Worm (Caenorhabditis elegans) whole organism, early embryonic: ENCODE results near the gene srbc-56.
"Not testable (repeated sequence)": the region's sequence is repeated elsewhere in the genome, so short reads cannot be mapped to it uniquely, and the experiment has no call there.

ENCODE experiments used
- B0310.2 ChIP-seq: sonication (generic microtip); optimal IDR thresholded peaks from 2 replicates; lab custom pipeline; 2016; ENCODE audit warnings: mild to moderate bottlenecking, missing genetic modification characterization, missing compliant biosample characterization
- F13C5.2 ChIP-seq: sonication (generic microtip); optimal IDR thresholded peaks from 2 replicates; lab custom pipeline; 2017; ENCODE audit warnings: mild to moderate bottlenecking, missing genetic modification characterization, inconsistent platforms, missing compliant biosample characterization
- aly-1 ChIP-seq: sonication (generic microtip); optimal IDR thresholded peaks from 2 replicates; lab custom pipeline; 2016; ENCODE audit warnings: missing genetic modification characterization, missing compliant biosample characterization
- ama-1 ChIP-seq: fragments of 150-350 bp; optimal IDR thresholded peaks from 2 replicates; lab custom pipeline; 2014
- ceh-13 ChIP-seq: fragments of 200-800 bp; sonication (Bioruptor generic); optimal IDR thresholded peaks from 2 replicates; lab custom pipeline; 2018; ENCODE audit warnings: mild to moderate bottlenecking, missing genetic modification characterization, missing compliant biosample characterization
- ceh-36 ChIP-seq: sonication (generic microtip); optimal IDR thresholded peaks from 2 replicates; lab custom pipeline; 2016; ENCODE audit warnings: missing genetic modification characterization, inconsistent platforms, missing compliant biosample characterization
- ets-7 ChIP-seq: sonication (generic microtip); optimal IDR thresholded peaks from 2 replicates; lab custom pipeline; 2016; ENCODE audit warnings: missing genotype, missing genetic modification characterization, missing compliant biosample characterization
- flt-1 ChIP-seq: fragments of 200-800 bp; sonication (Bioruptor generic); IDR thresholded peaks from 2 replicates; pipeline ENCODE4 v1.3.6; 2022; ENCODE audit warnings: missing genetic modification characterization, missing compliant biosample characterization
- hmbx-1 ChIP-seq: sonication (generic microtip); optimal IDR thresholded peaks from 2 replicates; lab custom pipeline; 2016; ENCODE audit warnings: mild to moderate bottlenecking, missing genetic modification characterization, missing compliant biosample characterization
- hmg-4 ChIP-seq: fragments of 200-800 bp; sonication (Bioruptor generic); optimal IDR thresholded peaks from 2 replicates; lab custom pipeline; 2018; ENCODE audit warnings: mild to moderate bottlenecking, missing genetic modification characterization, missing compliant biosample characterization
- hnd-1 ChIP-seq: sonication (generic microtip); optimal IDR thresholded peaks from 2 replicates; lab custom pipeline; 2016; ENCODE audit warnings: missing genetic modification characterization, missing compliant biosample characterization
- pes-1 ChIP-seq: fragments of 200-800 bp; sonication (Bioruptor generic); IDR thresholded peaks from 2 replicates; pipeline ENCODE4 v1.3.6; 2022; ENCODE audit warnings: missing genetic modification reagents, missing genetic modification characterization, missing compliant biosample characterization
- scrt-1 ChIP-seq: fragments of 200-800 bp; sonication (Bioruptor generic); IDR thresholded peaks from 2 replicates; pipeline ENCODE4 v1.3.6; 2022; ENCODE audit warnings: missing genetic modification characterization, missing compliant biosample characterization
- sea-1 ChIP-seq: fragments of 200-800 bp; sonication (Bioruptor generic); conservative IDR thresholded peaks from 2 replicates; pipeline ENCODE4 v1.3.6; 2022; ENCODE audit warnings: missing genetic modification characterization, missing compliant biosample characterization
- tbx-11 ChIP-seq: fragments of 200-800 bp; sonication (Bioruptor generic); IDR thresholded peaks from 2 replicates; pipeline ENCODE4 v1.3.6; 2022; ENCODE audit warnings: missing genetic modification characterization, missing compliant biosample characterization
- tbx-37 ChIP-seq: fragments of 200-800 bp; sonication (Bioruptor generic); conservative IDR thresholded peaks from 2 replicates; pipeline ENCODE4 v1.3.6; 2022; ENCODE audit warnings: missing genetic modification reagents, missing genetic modification characterization, missing compliant biosample characterization
- tra-4 ChIP-seq: sonication (generic microtip); optimal IDR thresholded peaks from 2 replicates; lab custom pipeline; 2017; ENCODE audit warnings: missing genetic modification characterization, missing compliant biosample characterization

srbc-56 gene

DNA sequence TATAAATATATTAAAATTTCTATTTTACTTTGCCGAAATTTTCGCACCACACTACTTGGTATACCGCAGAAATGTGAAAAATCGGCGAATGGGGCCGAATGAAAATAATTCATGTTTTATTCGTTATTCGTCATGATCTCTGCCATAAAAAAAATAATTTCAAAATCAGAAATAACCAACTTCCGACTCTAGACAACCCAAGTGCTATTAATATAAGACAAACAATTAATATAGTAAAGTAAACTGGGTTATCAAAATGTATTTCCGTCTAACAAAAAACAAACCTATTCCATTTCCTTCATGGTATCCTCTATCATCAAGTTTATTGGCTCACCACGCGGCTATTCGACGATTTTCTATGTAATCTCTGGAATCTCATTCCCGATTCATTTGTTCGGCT, 34.4 kb upstream of the srbc-56 start, which contains the start of gene srh-293:
TSS of gene srh-293 (plus strand) at position 301 of the 400 bp plus-strand sequence.
- TF ChIP-seq tbx-37 (GFP tag; lab: Robert Waterston, UW) (no peak), tra-4 (no peak), ceh-36 (tag; lab: Kevin White, UChicago) (no peak), ceh-13 (GFP tag; lab: Kevin White, UChicago) (no peak), flt-1 (GFP tag; lab: Robert Waterston, UW) (no peak), B0310.2 (tag; lab: Kevin White, UChicago) (no peak), F13C5.2 (tag; lab: Kevin White, UChicago) (no peak), scrt-1 (GFP tag; lab: Robert Waterston, UW) (no peak), ets-7 (no peak), pes-1 (GFP tag; lab: Robert Waterston, UW) (no peak), aly-1 (no peak)

DNA sequence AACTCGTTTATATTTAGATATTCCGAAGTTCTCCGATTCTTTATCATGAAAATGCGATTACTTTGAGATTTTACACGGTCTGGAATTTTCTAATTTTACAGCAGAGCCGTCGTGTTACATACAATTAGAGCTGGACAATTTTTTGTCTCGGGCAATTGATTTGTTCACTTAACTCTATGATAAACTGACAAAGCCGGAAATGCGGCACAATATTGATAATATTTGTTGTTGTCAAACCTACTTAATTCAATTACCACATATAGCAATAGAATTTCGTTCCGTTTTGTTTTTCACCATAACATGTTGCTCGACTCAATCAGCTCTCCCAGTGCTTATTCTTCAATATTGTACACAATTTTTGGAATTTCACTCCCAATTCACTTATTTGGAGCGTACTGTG, 31.6 kb upstream of the srbc-56 start, which contains the start of gene srh-299:
TSS of gene srh-299 (plus strand) at position 301 of the 400 bp plus-strand sequence.
- TF ChIP-seq ets-7 = no peak
- no peak for TF ChIP-seq pes-1 (GFP tag; lab: Robert Waterston, UW)
- TF ChIP-seq scrt-1 (GFP tag; lab: Robert Waterston, UW) = no peak
- TF ChIP-seq tbx-11 (GFP tag; lab: Robert Waterston, UW) = no peak
- no peak for TF ChIP-seq ceh-36 (tag; lab: Kevin White, UChicago)
- TF ChIP-seq B0310.2 (tag; lab: Kevin White, UChicago) = no peak
- TF ChIP-seq tra-4 = no peak
- no peak for TF ChIP-seq hmg-4

DNA sequence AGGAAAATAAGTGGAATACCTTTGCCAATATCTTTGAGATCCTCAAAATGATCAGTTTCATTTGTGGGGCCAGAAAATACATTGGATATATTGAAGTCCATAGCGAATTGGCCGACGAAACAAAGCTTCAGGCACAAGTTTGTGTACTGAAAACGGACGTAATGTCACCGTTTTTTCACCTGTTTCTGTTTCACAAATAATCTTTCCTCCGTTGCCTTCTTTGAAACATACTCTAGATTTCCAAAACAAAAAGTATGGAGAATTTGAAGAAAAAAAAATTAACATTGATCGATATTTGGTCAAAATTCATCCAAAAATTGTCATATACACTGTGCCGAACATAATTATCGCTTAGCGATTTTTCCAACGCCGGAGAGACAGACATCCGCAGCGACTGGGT, 31.1 kb upstream of the srbc-56 start, which contains the start of gene srz-12:
TSS of gene srz-12 (minus strand) at position 101 of the 400 bp plus-strand sequence.
- no peak for TF ChIP-seq tbx-11 (GFP tag; lab: Robert Waterston, UW)
- TF ChIP-seq hmbx-1 (tag; lab: Kevin White, UChicago) = no peak
- no peak for TF ChIP-seq flt-1 (GFP tag; lab: Robert Waterston, UW)
- TF ChIP-seq hnd-1 (tag; lab: Kevin White, UChicago) = no peak
- TF ChIP-seq B0310.2 (tag; lab: Kevin White, UChicago) = no peak
- no peak for TF ChIP-seq ama-1
- TF ChIP-seq scrt-1 (GFP tag; lab: Robert Waterston, UW) = no peak
- TF ChIP-seq tbx-37 (GFP tag; lab: Robert Waterston, UW) = no peak
- TF ChIP-seq sea-1 (GFP tag; lab: Robert Waterston, UW) = no peak

DNA sequence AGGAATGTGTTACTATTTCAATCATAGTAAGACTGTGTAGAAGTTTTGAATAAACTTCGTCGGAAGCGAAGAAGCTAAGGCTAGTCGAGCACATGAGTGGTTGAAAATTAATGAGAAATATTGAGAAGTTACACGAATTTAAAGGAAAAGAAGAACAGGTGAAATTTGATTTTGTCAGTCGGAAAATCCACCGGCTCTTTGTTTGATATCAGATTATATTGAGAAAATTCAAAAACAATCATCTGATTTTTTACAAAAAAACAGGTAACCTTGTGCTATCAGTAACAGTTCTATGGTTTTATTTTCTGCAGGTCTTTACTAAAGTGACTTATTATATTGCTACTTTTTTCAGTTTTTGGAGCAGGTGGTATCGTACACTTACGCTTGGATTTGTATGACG, 26.8 kb upstream of the srbc-56 start, which contains the start of gene srh-148:
TSS of gene srh-148 (minus strand) at position 101 of the 400 bp plus-strand sequence.
- no peak for TF ChIP-seq B0310.2 (tag; lab: Kevin White, UChicago)
- TF ChIP-seq tra-4 = no peak
- TF ChIP-seq scrt-1 (GFP tag; lab: Robert Waterston, UW) = no peak
- no peak for TF ChIP-seq pes-1 (GFP tag; lab: Robert Waterston, UW)

DNA sequence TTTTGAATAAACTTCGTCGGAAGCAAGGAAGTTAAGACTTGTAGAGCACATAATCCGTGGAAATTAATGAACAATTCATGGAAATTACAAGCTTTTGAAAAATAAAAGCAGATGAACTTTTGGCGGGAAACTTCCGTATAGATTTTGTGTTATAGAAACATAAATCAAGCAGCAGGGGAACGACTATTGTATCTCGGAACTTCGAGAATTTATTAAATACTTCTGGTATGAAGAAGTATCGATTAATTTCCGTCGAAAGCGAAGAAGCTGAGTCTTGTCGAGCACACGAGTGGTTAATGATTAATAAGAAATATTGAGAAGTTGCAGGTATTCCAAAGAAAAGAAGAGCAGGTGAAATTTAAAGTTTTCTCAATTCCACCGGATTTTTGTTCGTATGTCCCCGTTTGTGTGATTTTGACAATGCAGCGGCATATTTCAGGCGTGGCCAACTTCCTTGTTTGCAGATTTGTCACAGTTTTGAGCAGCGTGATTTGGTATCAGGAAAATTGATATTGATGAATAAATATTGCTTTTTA, 18.9 kb upstream of the srbc-56 start, which contains the start of gene srh-147:
TSS of gene srh-147 (minus strand) at position 51 of the 536 bp plus-strand sequence.
- not testable (repeated sequence) for TF ChIP-seq tbx-37 (GFP tag; lab: Robert Waterston, UW); sea-1 (GFP tag; lab: Robert Waterston, UW); ets-7

DNA sequence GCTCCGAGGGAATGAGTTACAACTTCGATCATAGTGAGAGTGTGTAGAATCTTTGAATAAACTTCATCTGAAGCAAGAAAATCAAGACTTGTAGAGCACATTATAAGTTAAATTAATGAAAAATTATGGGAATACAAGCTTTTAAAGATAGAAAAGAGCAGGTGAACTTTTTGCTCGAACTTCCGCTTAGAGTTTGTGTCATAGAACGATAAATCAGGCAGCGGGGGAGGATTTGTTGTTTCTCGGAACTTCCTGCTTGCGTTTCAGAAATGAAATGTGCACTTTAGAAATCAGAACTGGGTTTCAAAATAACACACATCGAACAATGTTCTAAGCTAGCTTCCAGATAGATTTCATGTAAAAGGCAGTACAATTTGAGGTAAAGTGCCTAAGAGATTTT, 9.6 kb upstream of the srbc-56 start, which contains the start of gene srh-149:
TSS of gene srh-149 (minus strand) at position 101 of the 400 bp plus-strand sequence.
- no peak for TF ChIP-seq B0310.2 (tag; lab: Kevin White, UChicago)
- TF ChIP-seq tbx-37 (GFP tag; lab: Robert Waterston, UW) = no peak
- TF ChIP-seq hnd-1 (tag; lab: Kevin White, UChicago) = no peak
- no peak for TF ChIP-seq hmg-4
- no peak for TF ChIP-seq pes-1 (GFP tag; lab: Robert Waterston, UW)
- no peak for TF ChIP-seq hmbx-1 (tag; lab: Kevin White, UChicago)
- no peak for TF ChIP-seq flt-1 (GFP tag; lab: Robert Waterston, UW)
- no peak for TF ChIP-seq ceh-36 (tag; lab: Kevin White, UChicago)
- TF ChIP-seq ceh-13 (GFP tag; lab: Kevin White, UChicago) = no peak
- no peak for TF ChIP-seq sea-1 (GFP tag; lab: Robert Waterston, UW)
- no peak for TF ChIP-seq tra-4
- no peak for TF ChIP-seq ets-7
- TF ChIP-seq aly-1 = no peak
- no peak for TF ChIP-seq tbx-11 (GFP tag; lab: Robert Waterston, UW)
- no peak for TF ChIP-seq F13C5.2 (tag; lab: Kevin White, UChicago)
- no peak for TF ChIP-seq scrt-1 (GFP tag; lab: Robert Waterston, UW)

DNA sequence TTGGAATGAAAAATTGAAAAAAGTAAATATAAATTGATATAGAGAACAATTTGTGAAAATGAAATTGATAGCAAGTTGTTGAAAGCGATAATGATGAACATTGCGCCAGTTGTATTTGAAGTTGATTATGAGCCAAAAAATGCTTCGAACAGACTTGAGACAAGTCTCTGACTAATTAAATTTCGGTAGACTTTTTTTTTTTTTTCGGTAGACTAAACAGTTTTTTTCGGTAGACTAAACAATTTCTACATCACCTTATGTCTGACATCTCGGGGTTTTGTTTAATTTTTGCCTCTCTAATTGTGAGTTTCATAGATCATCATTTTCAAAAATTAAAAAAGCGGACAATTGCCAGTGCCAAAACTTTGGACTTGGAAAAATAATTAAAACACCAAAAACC, 2.1 kb upstream of the srbc-56 start, which contains the start of gene srbc-54:
TSS of gene srbc-54 (minus strand) at position 101 of the 400 bp plus-strand sequence.
- TF ChIP-seq tra-4 (no peak), aly-1 (no peak), hmg-4 (no peak), hmbx-1 (tag; lab: Kevin White, UChicago) (no peak), scrt-1 (GFP tag; lab: Robert Waterston, UW) (no peak), ceh-36 (tag; lab: Kevin White, UChicago) (no peak), sea-1 (GFP tag; lab: Robert Waterston, UW) (no peak), B0310.2 (tag; lab: Kevin White, UChicago) (no peak), tbx-37 (GFP tag; lab: Robert Waterston, UW) (no peak), flt-1 (GFP tag; lab: Robert Waterston, UW) (no peak), ama-1 (no peak), tbx-11 (GFP tag; lab: Robert Waterston, UW) (no peak), F13C5.2 (tag; lab: Kevin White, UChicago) (no peak), ceh-13 (GFP tag; lab: Kevin White, UChicago) (no peak), ets-7 (no peak)
